Fruit fly (Drosophila melanogaster) whole organism, embryonic: ENCODE results near the gene CG3040.
A peak's percentile ranks its signal among the peaks of the same experiment; 100 is the strongest.

Source experiments
- Asciz ChIP-seq: fragments of 200-800 bp; sonication (Bioruptor generic); optimal IDR thresholded peaks from 2 replicates; lab custom pipeline; 2017; ENCODE audit warnings: missing biosample characterization, mild to moderate bottlenecking, missing genetic modification characterization, missing genetic modification reagents
- Atf6 ChIP-seq: fragments of 200-800 bp; sonication (Bioruptor generic); IDR thresholded peaks from 2 replicates; pipeline ENCODE4 v1.3.6; 2022; ENCODE audit warnings: missing biosample characterization, missing genetic modification characterization
- B-H2 ChIP-seq: fragments of 200-800 bp; sonication (Bioruptor generic); optimal IDR thresholded peaks from 2 replicates; lab custom pipeline; 2018; ENCODE audit warnings: missing biosample characterization, mild to moderate bottlenecking, missing genetic modification characterization
- BEAF-32 ChIP-seq: fragments of 200-800 bp; sonication (Bioruptor generic); optimal IDR thresholded peaks from 3 replicates; lab custom pipeline; 2017; ENCODE audit warnings: missing biosample characterization, missing genetic modification characterization, mild to moderate bottlenecking, moderate library complexity, missing genetic modification reagents
- CG10209 ChIP-seq: fragments of 200-800 bp; sonication (Bioruptor generic); optimal IDR thresholded peaks from 3 replicates; lab custom pipeline; 2017; ENCODE audit warnings: missing biosample characterization, mild to moderate bottlenecking, missing genetic modification characterization, missing genetic modification reagents
- CG10321 ChIP-seq: fragments of 200-800 bp; sonication (Bioruptor generic); IDR thresholded peaks from 2 replicates; pipeline ENCODE4 v1.3.6; 2022; ENCODE audit warnings: missing biosample characterization, missing genetic modification characterization
- CG10654 ChIP-seq: fragments of 200-800 bp; sonication (Bioruptor generic); optimal IDR thresholded peaks from 2 replicates; lab custom pipeline; 2016; ENCODE audit warnings: missing biosample characterization, missing genetic modification characterization
- CG13624 ChIP-seq: fragments of 200-800 bp; sonication (Bioruptor generic); optimal IDR thresholded peaks from 2 replicates; lab custom pipeline; 2016; ENCODE audit warnings: missing biosample characterization, missing genetic modification characterization
- CG1529 ChIP-seq: fragments of 200-800 bp; sonication (Bioruptor generic); optimal IDR thresholded peaks from 3 replicates; lab custom pipeline; 2018; ENCODE audit warnings: missing biosample characterization, missing genetic modification characterization
- CG15601 ChIP-seq: fragments of 200-800 bp; sonication (Bioruptor generic); optimal IDR thresholded peaks from 3 replicates; lab custom pipeline; 2019; ENCODE audit warnings: missing biosample characterization, mild to moderate bottlenecking, missing genetic modification characterization, moderate library complexity
- CG1602 ChIP-seq: fragments of 200-800 bp; sonication (Bioruptor generic); optimal IDR thresholded peaks from 3 replicates; lab custom pipeline; 2016; ENCODE audit warnings: missing biosample characterization, missing genetic modification characterization
- CG1603 ChIP-seq: fragments of 200-800 bp; sonication (Bioruptor generic); optimal IDR thresholded peaks from 2 replicates; lab custom pipeline; 2019; ENCODE audit warnings: missing biosample characterization, mild to moderate bottlenecking, missing genetic modification characterization, moderate library complexity
- CG18011 ChIP-seq: fragments of 200-800 bp; sonication (Bioruptor generic); optimal IDR thresholded peaks from 2 replicates; lab custom pipeline; 2017; ENCODE audit warnings: missing biosample characterization, missing genetic modification characterization, mild to moderate bottlenecking, moderate library complexity, missing genotype
- CG18619 ChIP-seq: fragments of 200-800 bp; sonication (Bioruptor generic); optimal IDR thresholded peaks from 3 replicates; lab custom pipeline; 2017; ENCODE audit warnings: missing biosample characterization, mild to moderate bottlenecking, missing genetic modification characterization
- CG30431 ChIP-seq: fragments of 200-800 bp; sonication (Bioruptor generic); optimal IDR thresholded peaks from 2 replicates; lab custom pipeline; 2017; ENCODE audit warnings: missing biosample characterization, missing genetic modification characterization
- CG32532 ChIP-seq: fragments of 200-800 bp; sonication (Bioruptor generic); IDR thresholded peaks from 2 replicates; pipeline ENCODE4 v1.3.6; 2022; ENCODE audit warnings: missing biosample characterization, missing genetic modification characterization
- CG3281 ChIP-seq: fragments of 200-800 bp; sonication (Bioruptor generic); optimal IDR thresholded peaks from 3 replicates; lab custom pipeline; 2017; ENCODE audit warnings: missing biosample characterization, mild to moderate bottlenecking, missing genetic modification characterization
- CG6272 ChIP-seq: fragments of 200-800 bp; sonication (Bioruptor generic); IDR thresholded peaks from 2 replicates; pipeline ENCODE4 v1.3.6; 2022; ENCODE audit warnings: missing biosample characterization, missing genetic modification characterization
- CG6654 ChIP-seq: fragments of 200-800 bp; sonication (Bioruptor generic); optimal IDR thresholded peaks from 2 replicates; lab custom pipeline; 2017; ENCODE audit warnings: missing biosample characterization, mild to moderate bottlenecking, missing genetic modification characterization
- CG6683 ChIP-seq: fragments of 200-800 bp; sonication (Bioruptor generic); optimal IDR thresholded peaks from 2 replicates; lab custom pipeline; 2017; ENCODE audit warnings: missing biosample characterization, mild to moderate bottlenecking, missing genetic modification characterization, missing genetic modification reagents
- CG6791 ChIP-seq: fragments of 200-800 bp; sonication (Bioruptor generic); IDR thresholded peaks from 3 replicates; pipeline ENCODE4 v1.3.6; 2022; ENCODE audit warnings: missing biosample characterization, missing genetic modification characterization; ENCODE audit not compliant: partially characterized antibody
- CG7372 ChIP-seq: fragments of 200-800 bp; sonication (Bioruptor generic); IDR thresholded peaks from 2 replicates; pipeline ENCODE4 v1.3.6; 2022; ENCODE audit warnings: missing biosample characterization, missing genetic modification characterization
- CG8765 ChIP-seq: fragments of 200-800 bp; sonication (Bioruptor generic); IDR thresholded peaks from 2 replicates; pipeline ENCODE4 v1.3.6; 2022; ENCODE audit warnings: missing biosample characterization, missing genetic modification characterization
- CTCF ChIP-seq: fragments of 200-800 bp; sonication (Bioruptor generic); optimal IDR thresholded peaks from 2 replicates; lab custom pipeline; 2017; ENCODE audit warnings: missing biosample characterization, mild to moderate bottlenecking, missing genetic modification characterization, moderate library complexity
- Dad ChIP-seq: fragments of 200-800 bp; sonication (Bioruptor generic); optimal IDR thresholded peaks from 3 replicates; lab custom pipeline; 2016; ENCODE audit warnings: missing biosample characterization, missing genetic modification characterization
- Fer1 ChIP-seq: fragments of 200-800 bp; sonication (Bioruptor generic); optimal IDR thresholded peaks from 2 replicates; lab custom pipeline; 2017; ENCODE audit warnings: missing biosample characterization, mild to moderate bottlenecking, missing genetic modification characterization
- H15 ChIP-seq: fragments of 200-800 bp; sonication (Bioruptor generic); IDR thresholded peaks from 3 replicates; pipeline ENCODE4 v1.3.6; 2022; ENCODE audit warnings: missing biosample characterization, missing genetic modification characterization
- Hr39 ChIP-seq: fragments of >200 bp; optimal IDR thresholded peaks from 2 replicates; lab custom pipeline; 2017
- Hr51 ChIP-seq, 2 experiments: fragments of 200-800 bp; sonication (Bioruptor generic); optimal IDR thresholded peaks; 2 replicates in 1 of 2; 3 replicates in 1 of 2; lab custom pipeline; 2016 to 2018; ENCODE audit warnings: missing biosample characterization in 2 of 2, missing genetic modification characterization in 2 of 2, mild to moderate bottlenecking in 1 of 2, moderate library complexity in 1 of 2
- MBD-R2 ChIP-seq: fragments of 200-800 bp; sonication (Bioruptor generic); IDR thresholded peaks from 2 replicates; pipeline ENCODE4 v1.3.6; 2022; ENCODE audit warnings: missing biosample characterization, missing genetic modification characterization
- MTF-1 ChIP-seq: fragments of 200-800 bp; sonication (Bioruptor generic); optimal IDR thresholded peaks from 2 replicates; lab custom pipeline; 2018; ENCODE audit warnings: missing biosample characterization, mild to moderate bottlenecking, missing genetic modification characterization, borderline replicate concordance
- NFAT ChIP-seq: fragments of 200-800 bp; sonication (Bioruptor generic); IDR thresholded peaks from 2 replicates; pipeline ENCODE4 v1.3.6; 2022; ENCODE audit warnings: missing biosample characterization, missing genetic modification characterization
- Neu2 ChIP-seq: fragments of 200-800 bp; sonication (Bioruptor generic); optimal IDR thresholded peaks from 3 replicates; lab custom pipeline; 2016; ENCODE audit warnings: missing biosample characterization, missing genetic modification characterization, borderline replicate concordance
- Opbp ChIP-seq: fragments of 200-800 bp; sonication (Bioruptor generic); IDR thresholded peaks from 3 replicates; pipeline ENCODE4 v1.3.6; 2022; ENCODE audit warnings: missing biosample characterization, missing genetic modification characterization; ENCODE audit not compliant: partially characterized antibody
- az2 ChIP-seq: fragments of 200-800 bp; sonication (Bioruptor generic); optimal IDR thresholded peaks from 3 replicates; lab custom pipeline; 2016; ENCODE audit warnings: missing biosample characterization, missing genetic modification characterization
- bsh ChIP-seq, 2 experiments: fragments of 200-800 bp; sonication (Bioruptor generic); optimal IDR thresholded peaks; 2 replicates each; lab custom pipeline; 2017 to 2018; ENCODE audit warnings: mild to moderate bottlenecking in 2 of 2, missing biosample characterization in 2 of 2, missing genetic modification characterization in 2 of 2, moderate library complexity in 1 of 2
- chif ChIP-seq, 2 experiments: fragments of 200-800 bp; sonication (Bioruptor generic); optimal IDR thresholded peaks; 3 replicates each; lab custom pipeline; 2016; ENCODE audit warnings: missing biosample characterization in 2 of 2, missing genetic modification characterization in 2 of 2
- crc ChIP-seq: fragments of 200-800 bp; sonication (Bioruptor generic); optimal IDR thresholded peaks from 2 replicates; lab custom pipeline; 2016; ENCODE audit warnings: missing biosample characterization, missing genetic modification characterization
- crp ChIP-seq, 2 experiments: fragments of 200-800 bp; sonication (Bioruptor generic); optimal IDR thresholded peaks; 2 replicates in 1 of 2; 3 replicates in 1 of 2; lab custom pipeline; 2017; ENCODE audit warnings: missing biosample characterization in 2 of 2, missing genetic modification characterization in 2 of 2, mild to moderate bottlenecking in 1 of 2, moderate library complexity in 1 of 2
- disco-r ChIP-seq: fragments of 200-800 bp; sonication (Bioruptor generic); optimal IDR thresholded peaks from 2 replicates; lab custom pipeline; 2016; ENCODE audit warnings: missing biosample characterization, missing genetic modification characterization
- dmrt99B ChIP-seq: fragments of 200-800 bp; sonication (Bioruptor generic); optimal IDR thresholded peaks from 2 replicates; lab custom pipeline; 2018; ENCODE audit warnings: missing biosample characterization, mild to moderate bottlenecking, missing genetic modification characterization, moderate library complexity
- dpn ChIP-seq, 2 experiments: fragments of 200-800 bp; sonication (Bioruptor generic); optimal IDR thresholded peaks; 3 replicates each; lab custom pipeline; 2016; ENCODE audit warnings: missing biosample characterization in 2 of 2, missing genetic modification characterization in 2 of 2
- eyg ChIP-seq: fragments of 200-800 bp; sonication (Bioruptor generic); optimal IDR thresholded peaks from 3 replicates; lab custom pipeline; 2016; ENCODE audit warnings: missing biosample characterization, missing genetic modification characterization
- fd3F ChIP-seq: fragments of 200-800 bp; sonication (Bioruptor generic); optimal IDR thresholded peaks from 2 replicates; lab custom pipeline; 2018; ENCODE audit warnings: missing biosample characterization, mild to moderate bottlenecking, missing genetic modification characterization, moderate library complexity
- ftz-f1 ChIP-seq: fragments of 200-800 bp; sonication (Bioruptor generic); optimal IDR thresholded peaks from 2 replicates; lab custom pipeline; 2016; ENCODE audit warnings: missing biosample characterization, missing genetic modification characterization
- hth ChIP-seq: fragments of >200 bp; optimal IDR thresholded peaks from 2 replicates; lab custom pipeline; 2017; ENCODE audit warnings: inconsistent platforms
- kay ChIP-seq: fragments of 200-800 bp; sonication (Bioruptor generic); optimal IDR thresholded peaks from 2 replicates; lab custom pipeline; 2016; ENCODE audit warnings: missing biosample characterization, missing genetic modification characterization
- stc ChIP-seq: fragments of 200-800 bp; sonication (Bioruptor generic); IDR thresholded peaks from 2 replicates; pipeline ENCODE4 v1.3.6; 2022; ENCODE audit warnings: missing biosample characterization, missing genetic modification characterization
- tup ChIP-seq: fragments of 200-800 bp; sonication (Bioruptor generic); optimal IDR thresholded peaks from 2 replicates; lab custom pipeline; 2016; ENCODE audit warnings: missing biosample characterization, mild to moderate bottlenecking, missing genetic modification characterization, moderate library complexity
- zen ChIP-seq: fragments of 200-800 bp; sonication (Bioruptor generic); optimal IDR thresholded peaks from 3 replicates; lab custom pipeline; 2018; ENCODE audit warnings: missing biosample characterization, mild to moderate bottlenecking, missing genetic modification characterization, moderate library complexity

CG3040 gene

DNA sequence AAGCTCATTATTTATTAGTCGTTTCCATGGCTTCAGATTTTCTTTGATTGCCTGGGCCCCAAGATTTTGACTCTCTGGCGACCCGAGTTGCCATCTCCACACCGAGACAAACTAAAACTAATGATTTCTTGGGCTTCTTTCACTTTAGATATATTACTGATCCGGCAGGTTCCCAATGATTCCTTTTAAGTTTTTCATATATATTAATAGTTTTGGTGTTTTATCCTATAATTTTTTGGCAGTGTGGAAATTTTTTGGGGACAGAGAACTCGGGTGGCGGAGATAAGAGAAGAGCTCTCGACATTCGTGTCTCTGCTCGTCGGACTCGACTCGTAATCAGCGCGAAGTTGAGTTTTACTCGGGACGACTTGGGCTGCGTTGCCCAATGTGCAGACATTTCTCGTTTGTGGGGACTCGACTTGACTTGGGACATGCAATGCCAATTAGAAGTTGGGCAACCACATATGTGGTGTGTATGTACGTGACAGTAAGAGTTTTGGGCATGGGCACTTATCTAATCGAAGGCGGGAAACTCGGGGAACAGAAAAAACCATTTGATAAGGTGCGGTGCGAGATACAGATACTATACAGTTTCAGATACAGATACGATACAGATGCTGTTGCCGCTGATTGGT is 28.1 kb upstream of the CG3040 start (continued):
- TF ChIP-seq dpn (GFP tag; optimal IDR thresholded peaks at IDR 0.05; lab: Kevin White, UChicago) (peak in 1 of 2 experiments; percentile 24), fd3F (GFP tag; lab: Kevin White, UChicago) (peak; percentile 17), az2 (GFP tag; lab: Kevin White, UChicago) (peak; percentile 58), CG30431 (no peak), chif (GFP tag; optimal IDR thresholded peaks at IDR 0.05; lab: Kevin White, UChicago) (no peak), B-H2 (GFP tag; lab: Kevin White, UChicago) (no peak), CG8765 (no peak), Opbp (GFP tag; lab: Robert Waterston, UW) (no peak), dmrt99B (peak; percentile 56), CG13624 (GFP tag; lab: Kevin White, UChicago) (peak; percentile 6), kay (no peak), CG32532 (GFP tag; lab: Robert Waterston, UW) (peak; percentile 52; the same call in 1 of the 2 replicates), eyg (GFP tag; lab: Kevin White, UChicago) (no peak), crp (GFP tag; optimal IDR thresholded peaks at IDR 0.05; lab: Kevin White, UChicago) (no peak), Atf6 (peak; percentile 28; the same call in 1 of the 2 replicates), Fer1 (GFP tag; lab: Kevin White, UChicago) (peak; percentile 60), tup (GFP tag; lab: Kevin White, UChicago) (peak; percentile 8), CG6272 (GFP tag; lab: Robert Waterston, UW) (no peak), CG10654 (GFP tag; lab: Kevin White, UChicago) (no peak), CG15601 (tag; lab: Kevin White, UChicago) (no peak), CG3281 (GFP tag; lab: Kevin White, UChicago) (peak; percentile 21), CG6683 (GFP tag; lab: Kevin White, UChicago) (no peak), Neu2 (GFP tag; lab: Kevin White, UChicago) (no peak), CG1603 (no peak), CG1529 (GFP tag; lab: Kevin White, UChicago) (peak; percentile 34), CG1602 (GFP tag; lab: Kevin White, UChicago) (peak; percentile 22), Hr51 (GFP tag; optimal IDR thresholded peaks at IDR 0.05; lab: Kevin White, UChicago) (peak; percentile 26 to 61), zen (tag; lab: Kevin White, UChicago) (no peak), Dad (GFP tag; lab: Kevin White, UChicago) (no peak), CG6791 (GFP tag; lab: Robert Waterston, UW) (no peak), CG18011 (GFP tag; lab: Kevin White, UChicago) (no peak), crc (GFP tag; lab: Kevin White, UChicago) (no peak), CG7372 (GFP tag; lab: Robert Waterston, UW) (no peak), NFAT (GFP tag; lab: Robert Waterston, UW) (peak; percentile 36; the same call in 1 of the 2 replicates), CG18619 (GFP tag; lab: Kevin White, UChicago) (peak; percentile 46), MTF-1 (GFP tag; lab: Kevin White, UChicago) (no peak), CG10321 (GFP tag; lab: Robert Waterston, UW) (no peak), BEAF-32 (GFP tag; lab: Kevin White, UChicago) (no peak), CG6654 (GFP tag; lab: Kevin White, UChicago) (no peak), CG10209 (GFP tag; lab: Kevin White, UChicago) (peak; percentile 43), Asciz (peak; percentile 30), MBD-R2 (GFP tag; lab: Robert Waterston, UW) (peak; percentile 26; the same call in 1 of the 2 replicates), bsh (GFP tag; optimal IDR thresholded peaks at IDR 0.05; lab: Kevin White, UChicago) (peak in 1 of 2 experiments; percentile 53), hth (lab: Kevin White, UChicago) (no peak), H15 (GFP tag; lab: Robert Waterston, UW) (no peak), CTCF (GFP tag; lab: Kevin White, UChicago) (no peak), Hr39 (no peak), stc (GFP tag; lab: Robert Waterston, UW) (0 out of 2 replicates have a peak, but pooled peaks have one; percentile 5), ftz-f1 (GFP tag; lab: Kevin White, UChicago) (no peak), disco-r (no peak)
